Worm (Caenorhabditis elegans) whole organism, midembryonic: Measurements from ENCODE around the gene F53F4.16.
A peak's percentile ranks its signal among the peaks of the same experiment; 100 is the strongest.

ENCODE experiments used
- T22C8.4 ChIP-seq: fragments of 200-800 bp; sonication (Bioruptor generic); IDR thresholded peaks from 2 replicates; pipeline ENCODE4 v1.3.6; 2022; ENCODE audit warnings: missing genetic modification characterization, missing compliant biosample characterization
- cog-1 ChIP-seq: sonication (generic microtip); optimal IDR thresholded peaks from 2 replicates; lab custom pipeline; 2016; ENCODE audit warnings: missing genetic modification characterization, missing compliant biosample characterization
- flt-1 ChIP-seq: fragments of 200-800 bp; sonication (Bioruptor generic); IDR thresholded peaks from 2 replicates; pipeline ENCODE4 v1.3.6; 2022; ENCODE audit warnings: missing genetic modification characterization, missing compliant biosample characterization
- klf-2 ChIP-seq: fragments of 200-800 bp; sonication (Bioruptor generic); conservative IDR thresholded peaks from 2 replicates; pipeline ENCODE4 v1.3.6; 2022; ENCODE audit warnings: missing genetic modification reagents, missing genetic modification characterization, missing compliant biosample characterization
- med-1 ChIP-seq: sonication (generic microtip); optimal IDR thresholded peaks from 2 replicates; lab custom pipeline; 2017; ENCODE audit warnings: missing genetic modification characterization, mild to moderate bottlenecking, missing compliant biosample characterization, antibody characterized with exemption, missing genetic modification reagents; ENCODE audit not compliant: insufficient read depth
- ref-1 ChIP-seq: fragments of 200-800 bp; sonication (Bioruptor generic); conservative IDR thresholded peaks from 2 replicates; pipeline ENCODE4 v1.3.6; 2022; ENCODE audit warnings: missing genetic modification reagents, missing genetic modification characterization, missing compliant biosample characterization
- tab-1 ChIP-seq: fragments of 200-800 bp; sonication (Bioruptor generic); IDR thresholded peaks from 2 replicates; pipeline ENCODE4 v1.3.6; 2022; ENCODE audit warnings: missing genetic modification characterization, missing compliant biosample characterization
- ztf-23 ChIP-seq: fragments of 200-800 bp; sonication (Bioruptor generic); IDR thresholded peaks from 2 replicates; pipeline ENCODE4 v1.3.6; 2022; ENCODE audit warnings: missing genetic modification reagents, missing genetic modification characterization, missing compliant biosample characterization
- ztf-29 ChIP-seq: fragments of 200-800 bp; sonication (Bioruptor generic); IDR thresholded peaks from 2 replicates; pipeline ENCODE4 v1.3.6; 2022; ENCODE audit warnings: missing genetic modification reagents, missing genetic modification characterization, missing compliant biosample characterization

The F53F4.16 gene

DNA sequence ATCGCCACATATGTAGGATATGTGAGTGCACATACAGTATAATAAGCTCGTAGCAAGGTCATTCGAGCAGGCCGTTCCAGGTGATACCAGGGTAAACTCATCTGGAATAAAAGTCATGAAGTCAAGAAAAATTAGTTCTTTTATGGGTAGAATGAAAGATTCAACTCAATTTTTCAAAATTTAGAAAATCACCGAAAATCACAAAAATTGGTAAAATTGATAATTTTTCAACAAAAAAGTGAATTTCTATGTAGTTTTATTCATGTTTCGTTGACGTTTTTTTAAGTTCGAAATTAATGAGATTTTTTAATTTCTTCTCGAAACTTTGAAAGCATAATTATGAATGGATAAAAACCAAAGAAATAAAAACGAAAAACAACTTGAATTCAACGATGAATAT lies at the start of gene F53F4.16:
TSS of gene F53F4.16 (minus strand) at position 101 of the 400 bp plus-strand sequence.
- TF ChIP-seq ztf-23 (no peak), cog-1 (no peak), T22C8.4 (GFP tag; lab: Robert Waterston, UW) (no peak), klf-2 (GFP tag; lab: Robert Waterston, UW) (no peak), tab-1 (no peak), ztf-29 (GFP tag; lab: Robert Waterston, UW) (no peak), ref-1 (GFP tag; lab: Robert Waterston, UW) (no peak), med-1 (GFP tag; lab: Kevin White, UChicago) (no peak), flt-1 (GFP tag; lab: Robert Waterston, UW) (no peak)

DNA sequence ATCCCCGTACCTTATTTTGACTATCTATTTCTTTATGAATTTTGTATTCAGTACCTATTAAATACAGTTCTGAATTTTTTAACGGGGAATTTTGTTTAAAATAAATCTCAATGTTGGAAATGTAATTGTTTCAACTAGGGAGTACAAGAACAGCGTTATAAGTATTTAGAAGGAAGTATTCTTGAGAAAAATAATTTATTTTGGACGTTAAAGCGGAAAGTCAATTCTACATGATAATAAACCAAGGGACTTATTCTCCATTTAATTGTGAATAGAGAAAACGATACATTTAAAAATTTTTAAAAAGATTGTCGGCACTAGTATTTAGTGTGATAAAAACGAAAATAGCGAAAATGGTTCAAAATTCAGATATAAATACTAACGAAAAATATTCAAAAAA lies 47.5 kb upstream of the F53F4.16 start:
- TF ChIP-seq flt-1 (GFP tag; lab: Robert Waterston, UW) = no peak
- no peak for TF ChIP-seq klf-2 (GFP tag; lab: Robert Waterston, UW)

DNA sequence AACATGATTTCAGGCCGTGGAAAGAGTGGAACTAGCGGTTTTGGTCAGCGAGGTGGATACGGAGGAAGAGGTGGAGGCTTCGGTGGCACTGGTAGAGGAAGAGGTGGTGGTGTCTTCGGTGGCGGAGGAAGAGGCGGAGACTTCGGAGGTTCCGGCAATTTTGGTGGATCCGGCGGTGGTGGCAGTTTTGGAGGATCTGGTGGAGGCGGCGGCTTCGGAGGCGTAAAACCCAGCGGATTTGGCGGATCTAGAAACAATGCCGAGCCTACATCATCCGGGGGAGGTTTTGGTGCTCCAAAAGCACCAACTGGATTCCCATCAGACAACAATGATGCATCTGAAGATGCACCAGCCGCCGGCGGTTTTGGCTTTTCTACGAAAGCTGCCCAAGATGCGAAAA lies 46.7 kb upstream of the F53F4.16 start:
- no peak for TF ChIP-seq ref-1 (GFP tag; lab: Robert Waterston, UW)
- TF ChIP-seq med-1 (GFP tag; lab: Kevin White, UChicago) = no peak
- TF ChIP-seq klf-2 (GFP tag; lab: Robert Waterston, UW) = no peak
- no peak for TF ChIP-seq ztf-23
- peak; percentile 57; the same call in 1 of the 2 replicates for TF ChIP-seq flt-1 (GFP tag; lab: Robert Waterston, UW)
- TF ChIP-seq T22C8.4 (GFP tag; lab: Robert Waterston, UW) = no peak
- TF ChIP-seq ztf-29 (GFP tag; lab: Robert Waterston, UW) = no peak
- 0 out of 2 replicates have a peak, but pooled peaks have one; percentile 23 for TF ChIP-seq tab-1
- no peak for TF ChIP-seq cog-1

DNA sequence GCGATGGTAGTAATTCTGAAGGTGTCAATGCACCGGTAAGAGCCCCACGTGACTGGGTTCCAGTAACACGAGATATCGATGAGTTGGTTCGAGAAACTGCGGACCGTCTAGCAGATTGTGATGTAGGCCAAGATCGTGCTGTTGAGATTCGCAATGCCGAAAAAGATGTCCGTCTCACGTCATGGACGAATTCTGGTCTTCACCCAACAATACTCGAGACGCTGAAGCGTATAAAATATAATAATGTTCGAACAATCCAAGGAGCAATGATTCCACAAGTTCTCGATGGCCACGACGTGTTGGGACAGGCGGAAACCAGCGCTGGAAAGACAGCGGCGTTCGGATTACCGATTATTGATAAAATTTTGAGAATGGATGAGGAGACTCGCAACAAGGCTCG lies 44.8 kb upstream of the F53F4.16 start:
- TF ChIP-seq klf-2 (GFP tag; lab: Robert Waterston, UW) (no peak), flt-1 (GFP tag; lab: Robert Waterston, UW) (no peak), cog-1 (no peak), med-1 (GFP tag; lab: Kevin White, UChicago) (no peak)

DNA sequence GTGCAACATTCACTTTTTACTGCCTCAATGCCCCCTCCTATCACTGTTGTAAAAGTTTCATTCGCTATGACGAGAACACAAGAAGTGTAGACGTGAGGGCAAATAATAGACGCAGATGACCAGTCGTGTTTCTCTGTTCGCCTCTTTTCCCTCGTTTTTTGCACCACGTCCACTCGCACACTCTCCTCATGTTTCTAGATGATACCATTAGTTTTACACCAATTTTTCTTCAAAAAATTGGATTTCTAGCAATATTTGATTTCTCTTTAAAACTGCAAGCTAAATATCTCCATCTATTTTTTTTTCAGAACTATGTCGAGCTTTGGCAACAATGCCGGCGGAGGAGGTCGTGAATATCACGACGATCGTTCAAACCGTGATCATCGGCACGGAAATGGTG lies 43.5 kb upstream of the F53F4.16 start, which contains the start of gene rde-12:
TSS of gene rde-12 (plus strand) at position 301 of the 400 bp plus-strand sequence.
- no peak for TF ChIP-seq ztf-23
- TF ChIP-seq flt-1 (GFP tag; lab: Robert Waterston, UW) = no peak
- TF ChIP-seq klf-2 (GFP tag; lab: Robert Waterston, UW) = no peak
- no peak for TF ChIP-seq med-1 (GFP tag; lab: Kevin White, UChicago)

DNA sequence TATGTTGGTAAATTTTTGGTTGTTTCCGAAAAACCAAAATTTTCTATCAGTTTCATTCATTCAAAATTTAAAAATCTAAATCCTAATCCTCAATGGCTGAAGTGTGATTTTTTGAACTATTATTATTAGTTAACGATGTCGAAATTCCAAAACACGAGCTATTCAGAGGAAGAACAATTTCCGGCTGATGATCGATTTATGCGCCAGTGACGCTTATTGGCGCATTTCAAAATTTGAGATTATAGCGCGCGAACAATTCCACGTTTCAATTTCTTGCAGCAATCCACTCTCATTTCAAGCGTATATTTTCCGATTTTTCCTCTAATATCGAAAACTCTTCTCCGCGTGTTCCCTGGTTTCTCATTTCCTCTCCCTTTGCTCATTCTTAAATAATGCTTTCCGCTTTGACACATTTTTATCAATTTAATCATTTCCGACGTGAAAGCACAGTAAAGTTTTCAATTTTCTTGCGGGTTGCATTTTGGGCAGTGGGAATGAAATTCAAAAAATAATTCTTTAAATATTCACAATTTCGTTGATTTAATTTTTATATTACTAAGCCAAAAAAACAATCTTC lies 42.8 kb upstream of the F53F4.16 start:
- no peak for TF ChIP-seq T22C8.4 (GFP tag; lab: Robert Waterston, UW)
- no peak for TF ChIP-seq ref-1 (GFP tag; lab: Robert Waterston, UW)

DNA sequence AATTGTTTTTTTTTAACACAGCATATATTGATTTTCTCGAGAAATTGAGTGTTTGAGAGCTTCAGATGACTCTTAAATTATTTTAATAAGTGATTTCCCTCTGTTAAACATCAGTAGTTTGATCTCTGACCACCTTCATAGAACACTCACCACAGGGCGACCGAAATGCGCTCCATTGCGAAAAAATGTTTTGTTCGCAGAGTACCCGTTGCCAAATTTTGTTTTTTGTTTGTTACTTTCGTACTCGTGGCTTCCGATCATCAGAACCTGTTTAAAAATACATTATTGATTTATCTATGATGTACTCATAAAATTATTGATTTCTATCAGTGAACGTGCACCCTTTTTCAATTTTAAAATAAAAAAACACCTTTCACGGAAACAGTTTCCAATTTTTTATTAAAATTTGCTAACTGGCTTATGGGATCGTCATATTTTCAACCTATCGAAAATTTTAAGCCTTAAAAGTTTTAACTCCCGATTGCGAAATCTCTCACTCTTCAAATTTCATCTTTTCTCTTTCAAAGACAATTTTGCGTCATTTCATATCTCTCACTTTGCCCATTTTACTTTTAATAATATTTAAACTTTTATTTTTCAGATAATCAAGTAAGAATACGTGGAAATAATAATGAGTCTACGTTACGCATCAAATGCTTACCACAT lies 39.2 kb upstream of the F53F4.16 start, which contains the start of gene letm-1:
TSS of gene letm-1 (plus strand) at position 598 of the 666 bp plus-strand sequence.
- TF ChIP-seq cog-1 = no peak
- no peak for TF ChIP-seq ztf-23
- no peak for TF ChIP-seq T22C8.4 (GFP tag; lab: Robert Waterston, UW)
- no peak for TF ChIP-seq flt-1 (GFP tag; lab: Robert Waterston, UW)
- TF ChIP-seq tab-1 = no peak
- TF ChIP-seq ztf-29 (GFP tag; lab: Robert Waterston, UW) = no peak
- TF ChIP-seq ref-1 (GFP tag; lab: Robert Waterston, UW) = no peak

DNA sequence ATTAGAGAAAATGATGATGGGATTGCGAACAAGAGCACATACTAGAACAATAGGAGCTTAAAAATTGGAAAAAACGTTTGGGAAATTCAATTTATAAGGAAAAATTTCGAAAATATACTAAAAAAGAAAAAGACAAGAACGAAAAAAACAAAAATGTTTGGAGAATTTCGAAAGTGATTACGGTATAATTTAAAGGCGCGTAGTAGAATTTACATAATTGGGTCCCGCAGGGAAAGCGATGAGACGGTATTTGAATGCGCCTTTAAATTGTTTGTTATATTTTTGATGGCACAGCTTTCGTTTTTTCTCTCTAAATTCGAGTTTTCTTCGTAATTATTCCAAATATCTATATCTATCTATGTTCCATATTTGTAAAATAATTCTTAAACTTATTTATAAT lies 38.5 kb upstream of the F53F4.16 start:
- TF ChIP-seq flt-1 (GFP tag; lab: Robert Waterston, UW) (no peak), T22C8.4 (GFP tag; lab: Robert Waterston, UW) (no peak), ztf-23 (no peak)

DNA sequence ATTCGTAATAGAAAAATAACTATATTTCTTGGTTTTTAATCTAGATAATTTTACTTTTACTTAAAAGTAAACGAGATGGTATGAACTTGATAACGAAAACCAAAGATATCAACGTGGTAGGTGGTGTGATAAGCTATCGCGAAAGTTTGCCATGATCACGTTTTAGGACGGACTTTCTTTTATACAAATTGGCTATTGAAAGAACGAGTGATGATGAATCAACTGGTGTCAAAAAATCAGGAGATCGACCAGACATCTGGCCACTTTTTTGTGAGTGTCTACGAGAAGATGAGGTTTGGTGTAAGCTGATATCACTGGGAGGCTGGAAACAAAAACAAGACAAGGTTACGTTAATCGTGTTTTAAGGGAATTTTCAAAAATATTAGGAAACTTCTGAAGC lies 37.6 kb upstream of the F53F4.16 start:
- TF ChIP-seq T22C8.4 (GFP tag; lab: Robert Waterston, UW) (no peak), flt-1 (GFP tag; lab: Robert Waterston, UW) (no peak)

DNA sequence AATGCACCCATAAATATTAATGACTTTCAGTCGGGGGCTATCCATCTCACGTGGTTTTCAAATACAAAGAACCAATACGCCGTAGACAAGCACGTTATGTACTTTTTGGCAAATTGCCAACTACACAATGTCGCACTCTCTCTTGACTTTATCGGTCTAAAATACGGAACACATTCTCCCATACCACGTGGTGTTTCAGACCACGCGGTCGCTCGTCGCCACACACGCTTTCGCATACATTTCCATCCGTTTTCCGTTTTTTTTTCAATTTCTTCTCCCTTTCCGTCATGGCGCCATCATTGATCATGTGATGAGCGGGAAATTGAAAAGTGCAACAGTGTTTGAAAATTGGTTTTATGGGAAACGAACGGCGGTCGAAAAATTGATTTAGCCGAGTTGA lies 37.0 kb upstream of the F53F4.16 start:
- TF ChIP-seq ztf-29 (GFP tag; lab: Robert Waterston, UW) = no peak
- 0 out of 2 replicates have a peak, but pooled peaks have one; percentile 48 for TF ChIP-seq klf-2 (GFP tag; lab: Robert Waterston, UW)

DNA sequence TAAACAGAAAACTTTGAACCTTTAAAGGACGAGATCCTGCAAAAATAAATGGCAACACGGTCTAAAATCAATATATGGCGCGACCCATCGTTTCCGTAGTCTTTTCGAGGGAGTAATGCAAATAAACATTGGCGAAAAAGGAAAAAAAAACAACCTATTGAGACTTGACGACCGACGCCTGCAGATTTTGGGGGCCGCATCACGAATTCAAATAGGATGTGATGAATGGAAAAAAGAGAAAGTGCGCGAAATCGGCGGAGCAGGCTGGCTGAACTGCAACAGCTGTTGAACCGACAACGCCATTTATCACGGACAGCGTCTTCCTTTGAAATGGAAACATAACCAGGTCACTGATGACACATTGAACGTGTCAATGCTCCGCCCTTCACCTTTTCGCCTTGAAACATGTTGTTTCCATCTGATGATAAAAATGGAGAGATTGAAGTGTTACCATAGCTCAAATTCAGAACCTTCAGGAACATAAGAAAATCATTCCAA lies 36.3 kb upstream of the F53F4.16 start:
- TF ChIP-seq ref-1 (GFP tag; lab: Robert Waterston, UW) (no peak), cog-1 (no peak), flt-1 (GFP tag; lab: Robert Waterston, UW) (no peak), med-1 (GFP tag; lab: Kevin White, UChicago) (no peak), T22C8.4 (GFP tag; lab: Robert Waterston, UW) (no peak), klf-2 (GFP tag; lab: Robert Waterston, UW) (no peak), tab-1 (no peak), ztf-23 (no peak), ztf-29 (GFP tag; lab: Robert Waterston, UW) (no peak)
